Worm (Caenorhabditis elegans): ENCODE measurements around the gene spe-17.

The spe-17 gene

DNA sequence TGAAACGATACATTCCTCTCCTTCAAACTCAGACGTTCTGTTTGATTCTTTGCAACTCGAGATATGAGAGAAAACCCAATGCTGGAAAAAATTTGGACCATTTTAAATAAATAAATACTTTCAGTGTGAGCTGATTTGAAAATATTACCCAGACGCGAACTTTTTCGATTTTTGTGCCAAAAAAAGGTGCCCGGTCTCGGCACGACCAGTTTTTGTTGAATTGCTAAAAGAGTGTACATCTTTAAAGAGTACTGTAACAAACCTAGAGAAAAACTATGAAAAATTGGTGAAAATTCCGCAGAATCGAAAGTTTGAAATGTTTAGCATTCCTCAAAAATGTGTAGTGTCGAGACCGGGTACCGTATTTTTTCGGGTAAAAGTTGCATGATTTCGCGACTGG is 48.0 kb downstream of the spe-17 start, which contains the start of gene K08E4.8:
TSS of gene K08E4.8 (minus strand) at position 101 of the 400 bp plus-strand sequence.
- no peak for TF ChIP-seq lin-15B (tag; optimal IDR thresholded peaks at IDR 0.05)
- TF ChIP-seq daf-12 (tag; optimal IDR thresholded peaks at IDR 0.05), result no peak
- no peak for TF ChIP-seq skn-1 (tag; optimal IDR thresholded peaks at IDR 0.05)
- no peak for TF ChIP-seq nhr-237 (tag; optimal IDR thresholded peaks at IDR 0.05)
- no peak for TF ChIP-seq nhr-43 (tag; optimal IDR thresholded peaks at IDR 0.05; ENCODE audit: poor library complexity, severe bottlenecking)
- TF ChIP-seq R02D3.7 (tag; optimal IDR thresholded peaks at IDR 0.05), result no peak
- TF ChIP-seq ceh-16 (tag; optimal IDR thresholded peaks at IDR 0.05), result no peak
- TF ChIP-seq lsy-12 (tag; optimal IDR thresholded peaks at IDR 0.05), result no peak
- TF ChIP-seq eor-1 (tag; optimal IDR thresholded peaks at IDR 0.05), result no peak
- TF ChIP-seq ceh-28 (tag; optimal IDR thresholded peaks at IDR 0.05), result no peak
- no peak for TF ChIP-seq egl-27 (tag; optimal IDR thresholded peaks at IDR 0.05)
